Worm (Caenorhabditis elegans): ENCODE results near the gene unc-53.

- TF ChIP-seq ama-1 (optimal IDR thresholded peaks at IDR 0.05) = no peak
- TF ChIP-seq pes-1 (GFP tag; IDR thresholded peaks at IDR 0.05) = no peak
- TF ChIP-seq flt-1 (GFP tag; IDR thresholded peaks at IDR 0.05) = no peak
- TF ChIP-seq scrt-1 (GFP tag; IDR thresholded peaks at IDR 0.05) = no peak
- no peak for TF ChIP-seq hmbx-1 (tag; optimal IDR thresholded peaks at IDR 0.05)
- no peak for TF ChIP-seq tbx-11 (GFP tag; IDR thresholded peaks at IDR 0.05)
- no peak for TF ChIP-seq hnd-1 (tag; optimal IDR thresholded peaks at IDR 0.05)
- TF ChIP-seq ceh-13 (GFP tag; optimal IDR thresholded peaks at IDR 0.05) = no peak
- TF ChIP-seq ets-7 (tag; optimal IDR thresholded peaks at IDR 0.05) = no peak
- no peak for TF ChIP-seq aly-1 (tag; optimal IDR thresholded peaks at IDR 0.05)
- no peak for TF ChIP-seq tra-4 (tag; optimal IDR thresholded peaks at IDR 0.05)
Measured at ce11 chrII:11027777-11028176, 61.5 kb downstream of the unc-53 start.
